Fruit fly (Drosophila melanogaster): ENCODE measurements around the gene Cpr62Bc.

dm6 chr3L:1887929-1888529 is 46.1 kb upstream of the Cpr62Bc start:
- TF ChIP-seq CG10669 (GFP tag; optimal IDR thresholded peaks at IDR 0.05): no peak
- TF ChIP-seq CG8319 (GFP tag; optimal IDR thresholded peaks at IDR 0.05): no peak
- TF ChIP-seq Hr4 (GFP tag; optimal IDR thresholded peaks at IDR 0.05): peak; percentile 2

Measured in whole organism, prepupa.